Fruit fly (Drosophila melanogaster): ENCODE results near the gene CG31436.

DNA sequence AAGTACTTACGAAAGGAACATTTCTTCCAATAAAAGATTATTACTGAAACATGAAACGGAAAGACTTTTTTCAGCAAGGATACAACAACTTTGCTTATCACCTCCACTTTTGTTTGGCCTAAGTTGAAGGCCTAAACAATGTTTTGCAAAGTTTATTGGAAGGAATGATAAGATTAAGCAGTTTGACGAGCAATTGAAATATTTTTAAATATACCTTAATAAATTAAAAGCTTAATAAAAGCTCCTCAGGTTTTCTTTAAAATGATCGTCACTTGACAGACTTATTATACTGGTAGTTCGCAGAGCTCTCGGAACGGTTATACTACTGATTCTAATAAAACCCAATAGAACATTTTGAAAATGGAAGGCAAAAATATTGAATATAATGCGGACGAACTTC, 18.8 kb upstream of the CG31436 start, which contains the start of gene CG31104:
- no peak for TF ChIP-seq CG10669 (GFP tag; optimal IDR thresholded peaks at IDR 0.05)
- no peak for TF ChIP-seq vri (GFP tag; optimal IDR thresholded peaks at IDR 0.05)
- TF ChIP-seq Ets21C (GFP tag; optimal IDR thresholded peaks at IDR 0.05): no peak
- no peak for TF ChIP-seq eg (GFP tag; IDR thresholded peaks at IDR 0.05)
- TF ChIP-seq ss (GFP tag; optimal IDR thresholded peaks at IDR 0.05): no peak
- TF ChIP-seq Hr39 (GFP tag; optimal IDR thresholded peaks at IDR 0.05): no peak
- no peak for TF ChIP-seq fd59A (GFP tag; optimal IDR thresholded peaks at IDR 0.05)
- TF ChIP-seq fd85E (GFP tag; optimal IDR thresholded peaks at IDR 0.05): no peak
- no peak for TF ChIP-seq spab (GFP tag; optimal IDR thresholded peaks at IDR 0.05)
- TF ChIP-seq CG32006 (GFP tag; optimal IDR thresholded peaks at IDR 0.05): no peak
- no peak for TF ChIP-seq CG10631 (GFP tag; optimal IDR thresholded peaks at IDR 0.05)
- no peak for TF ChIP-seq lz (GFP tag; optimal IDR thresholded peaks at IDR 0.05)
- no peak for TF ChIP-seq CG15336 (GFP tag; IDR thresholded peaks at IDR 0.05)
- TF ChIP-seq OdsH (GFP tag; optimal IDR thresholded peaks at IDR 0.05): no peak
